Fruit fly (Drosophila melanogaster): ENCODE measurements around the gene eIF4E5.
A peak's percentile ranks its signal among the peaks of the same experiment; 100 is the strongest.

The eIF4E5 gene

dm6 chr3L:7882105-7882504 is 12.6 kb upstream of the eIF4E5 start (continued):
- TF ChIP-seq CG6276 (GFP tag; optimal IDR thresholded peaks at IDR 0.05) (no peak), svp (GFP tag) (peak; percentile 15), CG11294 (GFP tag; IDR thresholded peaks at IDR 0.05) (no peak), CG9139 (GFP tag; optimal IDR thresholded peaks at IDR 0.05) (no peak), CG10631 (GFP tag; optimal IDR thresholded peaks at IDR 0.05) (peak; percentile 22), CG34406 (GFP tag; optimal IDR thresholded peaks at IDR 0.05) (peak; percentile 31), ss (GFP tag; optimal IDR thresholded peaks at IDR 0.05) (no peak), CG11902 (GFP tag; optimal IDR thresholded peaks at IDR 0.05) (no peak), achi (GFP tag; optimal IDR thresholded peaks at IDR 0.05) (peak; percentile 33), CG10669 (GFP tag; optimal IDR thresholded peaks at IDR 0.05) (no peak), CG8119 (GFP tag; IDR thresholded peaks at IDR 0.05) (no peak), fd85E (GFP tag; optimal IDR thresholded peaks at IDR 0.05) (no peak), vri (GFP tag; optimal IDR thresholded peaks at IDR 0.05) (no peak), CG6854 (GFP tag; optimal IDR thresholded peaks at IDR 0.05) (no peak), fkh (GFP tag; optimal IDR thresholded peaks at IDR 0.05) (peak; percentile 83)

- TF ChIP-seq Eip78C (GFP tag) (peak; percentile 67), CG15336 (GFP tag; IDR thresholded peaks at IDR 0.05) (peak; percentile 62), CG8319 (GFP tag; optimal IDR thresholded peaks at IDR 0.05) (no peak), svp (GFP tag) (no peak), esn (GFP tag; optimal IDR thresholded peaks at IDR 0.05) (peak; percentile 15), CG7368 (GFP tag; optimal IDR thresholded peaks at IDR 0.05) (no peak), Eip75B (GFP tag; optimal IDR thresholded peaks at IDR 0.05) (no peak), CG3032 (tag; optimal IDR thresholded peaks at IDR 0.05) (no peak), CG32006 (GFP tag; optimal IDR thresholded peaks at IDR 0.05) (peak; percentile 26), Met (GFP tag; optimal IDR thresholded peaks at IDR 0.05) (no peak), cyc (GFP tag; optimal IDR thresholded peaks at IDR 0.05) (no peak), ss (GFP tag; optimal IDR thresholded peaks at IDR 0.05) (no peak), fkh (GFP tag; optimal IDR thresholded peaks at IDR 0.05) (no peak), CG3919 (GFP tag; optimal IDR thresholded peaks at IDR 0.05) (no peak), vri (GFP tag; optimal IDR thresholded peaks at IDR 0.05) (no peak), Ets96B (tag; optimal IDR thresholded peaks at IDR 0.05) (no peak), Hr4 (GFP tag; optimal IDR thresholded peaks at IDR 0.05) (peak; percentile 45), OdsH (GFP tag; optimal IDR thresholded peaks at IDR 0.05) (no peak), Sox14 (GFP tag; optimal IDR thresholded peaks at IDR 0.05) (no peak), dsx (GFP tag; optimal IDR thresholded peaks at IDR 0.05; ENCODE audit: poor library complexity, severe bottlenecking) (no peak), CG6854 (GFP tag; optimal IDR thresholded peaks at IDR 0.05) (no peak), CG10631 (GFP tag; optimal IDR thresholded peaks at IDR 0.05) (peak; percentile 15), CG8632 (GFP tag; optimal IDR thresholded peaks at IDR 0.05) (no peak), CG34406 (GFP tag; optimal IDR thresholded peaks at IDR 0.05) (no peak), fd85E (GFP tag; optimal IDR thresholded peaks at IDR 0.05) (no peak), CG4318 (GFP tag; optimal IDR thresholded peaks at IDR 0.05) (no peak), spab (GFP tag; optimal IDR thresholded peaks at IDR 0.05) (no peak), salr (GFP tag; optimal IDR thresholded peaks at IDR 0.05) (no peak), CG11294 (GFP tag; IDR thresholded peaks at IDR 0.05) (no peak), CG16779 (tag; optimal IDR thresholded peaks at IDR 0.05) (no peak), CG31627 (GFP tag; optimal IDR thresholded peaks at IDR 0.05) (no peak), Ets21C (GFP tag; optimal IDR thresholded peaks at IDR 0.05) (no peak), CG10669 (GFP tag; optimal IDR thresholded peaks at IDR 0.05) (no peak), Gug (GFP tag; IDR thresholded peaks at IDR 0.05) (peak; percentile 37; the same call in 1 of the 2 replicates), CG1621 (tag; optimal IDR thresholded peaks at IDR 0.05) (no peak), net (GFP tag; optimal IDR thresholded peaks at IDR 0.05) (no peak), Blimp-1 (GFP tag; optimal IDR thresholded peaks at IDR 0.05) (no peak), acj6 (GFP tag; optimal IDR thresholded peaks at IDR 0.05) (no peak), eg (GFP tag; IDR thresholded peaks at IDR 0.05) (peak; percentile 41; the same call in 1 of the 3 replicates), CG11762 (GFP tag; optimal IDR thresholded peaks at IDR 0.05; ENCODE audit: insufficient read depth) (no peak), Eip93F (GFP tag; optimal IDR thresholded peaks at IDR 0.05) (no peak), Sox15 (GFP tag; optimal IDR thresholded peaks at IDR 0.05) (no peak), CG11902 (GFP tag; optimal IDR thresholded peaks at IDR 0.05) (no peak), fd59A (GFP tag; optimal IDR thresholded peaks at IDR 0.05) (no peak), topi (GFP tag; optimal IDR thresholded peaks at IDR 0.05) (no peak)
These were observed 11.4 kb upstream of the eIF4E5 start for dm6 chr3L:7883298-7883697.

Data from whole organism, prepupa.